Worm (Caenorhabditis elegans) whole organism, L2 larva: Measurements from ENCODE around the gene T21D12.11.

ENCODE experiments used
- ceh-82 ChIP-seq: fragments of 150-350 bp; optimal IDR thresholded peaks from 2 replicates; lab custom pipeline; 2014; ENCODE audit warnings: missing biosample characterization, missing genetic modification characterization
- dmd-4 ChIP-seq: sonication (generic microtip); optimal IDR thresholded peaks from 2 replicates; lab custom pipeline; 2017; ENCODE audit warnings: missing biosample characterization, missing genetic modification characterization
- egl-27 ChIP-seq: sonication (generic microtip); optimal IDR thresholded peaks from 3 replicates; lab custom pipeline; 2017; ENCODE audit warnings: missing biosample characterization, missing genetic modification reagents, missing genetic modification characterization
- elt-1 ChIP-seq: fragments of 150-350 bp; optimal IDR thresholded peaks from 2 replicates; lab custom pipeline; 2014; ENCODE audit warnings: missing biosample characterization, missing genetic modification characterization
- elt-3 ChIP-seq: sonication (generic microtip); optimal IDR thresholded peaks from 2 replicates; lab custom pipeline; 2017; ENCODE audit warnings: missing biosample characterization, missing genetic modification characterization
- fos-1 ChIP-seq: fragments of 150-350 bp; optimal IDR thresholded peaks from 2 replicates; lab custom pipeline; 2014; ENCODE audit warnings: missing biosample characterization, missing genetic modification characterization
- gmeb-1 ChIP-seq: fragments of 150-350 bp; optimal IDR thresholded peaks from 2 replicates; lab custom pipeline; 2014; ENCODE audit warnings: missing biosample characterization, missing genetic modification characterization
- lsy-2 ChIP-seq, 2 experiments: fragments of 150-350 bp in 1 of 2; sonication (generic microtip) in 1 of 2; optimal IDR thresholded peaks; 2 replicates each; lab custom pipeline; 2014 to 2017; ENCODE audit warnings: missing biosample characterization in 2 of 2, missing genetic modification characterization in 2 of 2
- snpc-4 ChIP-seq: fragments of 150-350 bp; optimal IDR thresholded peaks from 2 replicates; lab custom pipeline; 2014; ENCODE audit warnings: missing biosample characterization, missing genetic modification characterization
- unc-62 ChIP-seq: fragments of 150-350 bp; optimal IDR thresholded peaks from 2 replicates; lab custom pipeline; 2014; ENCODE audit warnings: missing biosample characterization, missing genetic modification reagents, missing genetic modification characterization
- zag-1 ChIP-seq: fragments of 150-350 bp; optimal IDR thresholded peaks from 2 replicates; lab custom pipeline; 2014; ENCODE audit warnings: missing biosample characterization, missing genetic modification characterization
- ztf-4 ChIP-seq: fragments of 150-350 bp; optimal IDR thresholded peaks from 2 replicates; lab custom pipeline; 2014; ENCODE audit warnings: missing biosample characterization, missing genetic modification characterization

ce11 chrIV:261607-262006, 7.6 kb upstream of the T21D12.11 start, which contains the start of gene pqbp-1.1:
- TF ChIP-seq elt-3 (no peak), egl-27 (tag; lab: Kevin White, UChicago) (no peak), ceh-82 (tag; lab: Kevin White, UChicago) (no peak), ztf-4 (tag; lab: Kevin White, UChicago) (no peak), elt-1 (tag; lab: Kevin White, UChicago) (no peak), fos-1 (tag; lab: Kevin White, UChicago) (peak; percentile 9), dmd-4 (tag; lab: Kevin White, UChicago) (no peak), gmeb-1 (tag; lab: Kevin White, UChicago) (peak; percentile 95), snpc-4 (tag; lab: Kevin White, UChicago) (no peak), zag-1 (tag; lab: Kevin White, UChicago) (no peak), unc-62 (GFP tag; lab: Kevin White, UChicago) (no peak), lsy-2 (tag; optimal IDR thresholded peaks at IDR 0.05; lab: Kevin White, UChicago) (peak; percentile 31 to 77)
